Fruit fly (Drosophila melanogaster) whole organism, embryonic: ENCODE results near the gene CG10376.
A peak's percentile ranks its signal among the peaks of the same experiment; 100 is the strongest.

Experiments
- Adf1 ChIP-seq: fragments of 200-800 bp; sonication (Bioruptor generic); IDR thresholded peaks from 2 replicates; pipeline ENCODE4 v1.3.6; 2022; ENCODE audit warnings: missing biosample characterization, missing genetic modification characterization
- C15 ChIP-seq: fragments of 200-800 bp; sonication (Bioruptor generic); IDR thresholded peaks from 3 replicates; pipeline ENCODE4 v1.3.6; 2022; ENCODE audit warnings: missing biosample characterization, missing genetic modification characterization
- CG10267 ChIP-seq: fragments of 200-800 bp; sonication (Bioruptor generic); optimal IDR thresholded peaks from 2 replicates; lab custom pipeline; 2018; ENCODE audit warnings: missing biosample characterization, mild to moderate bottlenecking, missing genetic modification characterization, moderate library complexity
- CG11247 ChIP-seq: fragments of 200-800 bp; sonication (Bioruptor generic); IDR thresholded peaks from 2 replicates; pipeline ENCODE4 v1.3.6; 2022; ENCODE audit warnings: missing biosample characterization, missing genetic modification characterization
- CG12659 ChIP-seq: fragments of 200-800 bp; sonication (Bioruptor generic); optimal IDR thresholded peaks from 3 replicates; lab custom pipeline; 2017; ENCODE audit warnings: mild to moderate bottlenecking, missing biosample characterization, missing genetic modification reagents, missing genetic modification characterization
- CG13775 ChIP-seq: fragments of 200-800 bp; sonication (Bioruptor generic); optimal IDR thresholded peaks from 3 replicates; lab custom pipeline; 2017; ENCODE audit warnings: missing biosample characterization, mild to moderate bottlenecking, missing genetic modification characterization
- CG14014 ChIP-seq: fragments of 200-800 bp; sonication (Bioruptor generic); IDR thresholded peaks from 2 replicates; pipeline ENCODE4 v1.3.6; 2022; ENCODE audit warnings: missing biosample characterization, missing genetic modification characterization
- CG14050 ChIP-seq: fragments of 200-800 bp; sonication (Bioruptor generic); IDR thresholded peaks from 3 replicates; pipeline ENCODE4 v1.3.6; 2022; ENCODE audit warnings: missing biosample characterization, missing genetic modification characterization
- CG14710 ChIP-seq: fragments of 200-800 bp; sonication (Bioruptor generic); optimal IDR thresholded peaks from 3 replicates; lab custom pipeline; 2019; ENCODE audit warnings: missing biosample characterization, mild to moderate bottlenecking, missing genetic modification characterization, moderate library complexity
- CG15269 ChIP-seq: fragments of 200-800 bp; sonication (Bioruptor generic); optimal IDR thresholded peaks from 2 replicates; lab custom pipeline; 2018; ENCODE audit warnings: missing biosample characterization, mild to moderate bottlenecking, missing genetic modification characterization, moderate library complexity
- CG15479 ChIP-seq: fragments of 200-800 bp; sonication (Bioruptor generic); optimal IDR thresholded peaks from 3 replicates; lab custom pipeline; 2019; ENCODE audit warnings: missing biosample characterization, mild to moderate bottlenecking, missing genetic modification characterization, moderate library complexity
- CG17829 ChIP-seq: fragments of 200-800 bp; optimal IDR thresholded peaks from 2 replicates; lab custom pipeline; 2019; ENCODE audit warnings: missing biosample characterization, mild to moderate bottlenecking, missing genetic modification characterization, moderate library complexity
- CG2116 ChIP-seq: fragments of 200-800 bp; sonication (Bioruptor generic); optimal IDR thresholded peaks from 3 replicates; lab custom pipeline; 2018; ENCODE audit warnings: missing biosample characterization, mild to moderate bottlenecking, missing genetic modification characterization
- CG3065 ChIP-seq: fragments of 200-800 bp; sonication (Bioruptor generic); optimal IDR thresholded peaks from 2 replicates; lab custom pipeline; 2016; ENCODE audit warnings: missing biosample characterization, missing genetic modification characterization
- CG3163 ChIP-seq: fragments of 200-800 bp; sonication (Bioruptor generic); optimal IDR thresholded peaks from 3 replicates; lab custom pipeline; 2016; ENCODE audit warnings: missing biosample characterization, missing genetic modification characterization
- CG32532 ChIP-seq: fragments of 200-800 bp; sonication (Bioruptor generic); IDR thresholded peaks from 2 replicates; pipeline ENCODE4 v1.3.6; 2022; ENCODE audit warnings: missing biosample characterization, missing genetic modification characterization
- CG3847 ChIP-seq: fragments of 200-800 bp; sonication (Bioruptor generic); IDR thresholded peaks from 2 replicates; pipeline ENCODE4 v1.3.6; 2022; ENCODE audit warnings: missing biosample characterization, missing genetic modification characterization
- CG4820 ChIP-seq: fragments of 200-800 bp; sonication (Bioruptor generic); optimal IDR thresholded peaks from 3 replicates; lab custom pipeline; 2016; ENCODE audit warnings: missing biosample characterization, missing genetic modification characterization
- CG5180 ChIP-seq: fragments of 200-800 bp; sonication (Bioruptor generic); optimal IDR thresholded peaks from 3 replicates; lab custom pipeline; 2017; ENCODE audit warnings: missing biosample characterization, missing genetic modification characterization, mild to moderate bottlenecking, moderate library complexity, missing genetic modification reagents
- CG8089 ChIP-seq: fragments of 200-800 bp; sonication (Bioruptor generic); optimal IDR thresholded peaks from 3 replicates; lab custom pipeline; 2016; ENCODE audit warnings: missing biosample characterization, missing genetic modification characterization
- CG8478 ChIP-seq: fragments of >200 bp; optimal IDR thresholded peaks from 2 replicates; lab custom pipeline; 2018
- CG9797 ChIP-seq: fragments of 200-800 bp; sonication (Bioruptor generic); optimal IDR thresholded peaks from 3 replicates; lab custom pipeline; 2018; ENCODE audit warnings: missing biosample characterization, mild to moderate bottlenecking, missing genetic modification characterization
- D ChIP-seq, 2 experiments: fragments of 200-800 bp in 1 of 2; fragments of >200 bp in 1 of 2; sonication (Bioruptor generic) in 1 of 2; optimal IDR thresholded peaks; 2 replicates in 1 of 2; 3 replicates in 1 of 2; lab custom pipeline; 2017; ENCODE audit warnings: mild to moderate bottlenecking in 1 of 2, missing biosample characterization in 1 of 2, missing genetic modification characterization in 1 of 2, missing genetic modification reagents in 1 of 2
- Dll ChIP-seq: fragments of 200-800 bp; sonication (Bioruptor generic); IDR thresholded peaks from 4 replicates; pipeline ENCODE4 v1.3.6; 2022; ENCODE audit warnings: missing biosample characterization, missing genetic modification characterization; ENCODE audit not compliant: partially characterized antibody
- HHEX ChIP-seq: fragments of 200-800 bp; sonication (Bioruptor generic); optimal IDR thresholded peaks from 3 replicates; lab custom pipeline; 2017; ENCODE audit warnings: missing biosample characterization, mild to moderate bottlenecking, missing genetic modification characterization, missing genetic modification reagents
- Myb ChIP-seq: fragments of 200-800 bp; sonication (Bioruptor generic); optimal IDR thresholded peaks from 2 replicates; lab custom pipeline; 2016; ENCODE audit warnings: missing biosample characterization, missing genetic modification characterization
- Opbp ChIP-seq: fragments of 200-800 bp; sonication (Bioruptor generic); IDR thresholded peaks from 3 replicates; pipeline ENCODE4 v1.3.6; 2022; ENCODE audit warnings: missing biosample characterization, missing genetic modification characterization; ENCODE audit not compliant: partially characterized antibody
- Stat92E ChIP-seq, 3 experiments: fragments of >200 bp in 2 of 3; fragments of 200-800 bp in 1 of 3; sonication (Bioruptor generic) in 1 of 3; optimal IDR thresholded peaks; 2 replicates each; lab custom pipeline; 2017 to 2019; ENCODE audit warnings: missing biosample characterization in 3 of 3, missing genetic modification characterization in 3 of 3, mild to moderate bottlenecking in 1 of 3, moderate library complexity in 1 of 3
- amos ChIP-seq: fragments of 200-800 bp; sonication (Bioruptor generic); IDR thresholded peaks from 2 replicates; pipeline ENCODE4 v1.3.6; 2022; ENCODE audit warnings: missing biosample characterization, missing genetic modification characterization; ENCODE audit not compliant: partially characterized antibody
- crp ChIP-seq, 2 experiments: fragments of 200-800 bp; sonication (Bioruptor generic); optimal IDR thresholded peaks; 2 replicates in 1 of 2; 3 replicates in 1 of 2; lab custom pipeline; 2017; ENCODE audit warnings: missing biosample characterization in 2 of 2, missing genetic modification characterization in 2 of 2, mild to moderate bottlenecking in 1 of 2, moderate library complexity in 1 of 2
- da ChIP-seq: fragments of 200-800 bp; sonication (Bioruptor generic); optimal IDR thresholded peaks from 2 replicates; lab custom pipeline; 2016; ENCODE audit warnings: missing biosample characterization, missing genetic modification characterization
- dysf ChIP-seq: fragments of 200-800 bp; sonication (Bioruptor generic); IDR thresholded peaks from 3 replicates; pipeline ENCODE4 v1.3.6; 2022; ENCODE audit warnings: missing biosample characterization, missing genetic modification characterization
- en ChIP-seq: fragments of 200-800 bp; sonication (Bioruptor generic); optimal IDR thresholded peaks from 2 replicates; lab custom pipeline; 2016; ENCODE audit warnings: missing biosample characterization, missing genetic modification characterization
- fd64A ChIP-seq: fragments of 200-800 bp; sonication (Bioruptor generic); optimal IDR thresholded peaks from 3 replicates; lab custom pipeline; 2018; ENCODE audit warnings: missing biosample characterization, mild to moderate bottlenecking, missing genetic modification characterization
- ftz-f1 ChIP-seq: fragments of 200-800 bp; sonication (Bioruptor generic); optimal IDR thresholded peaks from 2 replicates; lab custom pipeline; 2016; ENCODE audit warnings: missing biosample characterization, missing genetic modification characterization
- gfzf ChIP-seq: fragments of 200-800 bp; sonication (Bioruptor generic); optimal IDR thresholded peaks from 2 replicates; lab custom pipeline; 2016; ENCODE audit warnings: missing biosample characterization, mild to moderate bottlenecking, missing genetic modification characterization, moderate library complexity
- grau ChIP-seq: fragments of 200-800 bp; optimal IDR thresholded peaks from 3 replicates; lab custom pipeline; 2019; ENCODE audit warnings: missing biosample characterization, mild to moderate bottlenecking, missing genetic modification characterization, moderate library complexity
- grn ChIP-seq: fragments of 200-800 bp; sonication (Bioruptor generic); optimal IDR thresholded peaks from 3 replicates; lab custom pipeline; 2017; ENCODE audit warnings: missing biosample characterization, missing genetic modification characterization
- her ChIP-seq: fragments of 200-800 bp; sonication (Bioruptor generic); optimal IDR thresholded peaks from 2 replicates; lab custom pipeline; 2016; ENCODE audit warnings: missing biosample characterization, missing genetic modification characterization
- lilli ChIP-seq: fragments of 200-800 bp; sonication (Bioruptor generic); optimal IDR thresholded peaks from 3 replicates; lab custom pipeline; 2016; ENCODE audit warnings: missing biosample characterization, missing genetic modification characterization
- luna ChIP-seq: fragments of 200-800 bp; sonication (Bioruptor generic); optimal IDR thresholded peaks from 2 replicates; lab custom pipeline; 2016; ENCODE audit warnings: missing biosample characterization, missing genetic modification characterization
- maf-S ChIP-seq: fragments of 200-800 bp; sonication (Bioruptor generic); optimal IDR thresholded peaks from 2 replicates; lab custom pipeline; 2016; ENCODE audit warnings: missing biosample characterization, missing genetic modification characterization
- nmo ChIP-seq: fragments of 200-800 bp; sonication (Bioruptor generic); optimal IDR thresholded peaks from 2 replicates; lab custom pipeline; 2018; ENCODE audit warnings: missing biosample characterization, mild to moderate bottlenecking, missing genetic modification characterization, moderate library complexity
- pfk ChIP-seq: fragments of 200-800 bp; sonication (Bioruptor generic); optimal IDR thresholded peaks from 2 replicates; lab custom pipeline; 2018; ENCODE audit warnings: missing biosample characterization, mild to moderate bottlenecking, missing genetic modification characterization, moderate library complexity
- pita ChIP-seq: fragments of 200-800 bp; sonication (Bioruptor generic); optimal IDR thresholded peaks from 2 replicates; lab custom pipeline; 2017; ENCODE audit warnings: missing biosample characterization, mild to moderate bottlenecking, missing genetic modification characterization
- seq ChIP-seq: fragments of 200-800 bp; sonication (Bioruptor generic); IDR thresholded peaks from 2 replicates; pipeline ENCODE4 v1.3.6; 2022; ENCODE audit warnings: missing biosample characterization, missing genetic modification characterization
- stwl ChIP-seq: fragments of 200-800 bp; sonication (Bioruptor generic); optimal IDR thresholded peaks from 3 replicates; lab custom pipeline; 2018; ENCODE audit warnings: missing biosample characterization, mild to moderate bottlenecking, missing genetic modification characterization, moderate library complexity
- tio ChIP-seq: fragments of 200-800 bp; sonication (Bioruptor generic); optimal IDR thresholded peaks from 2 replicates; lab custom pipeline; 2017; ENCODE audit warnings: missing biosample characterization, missing genetic modification characterization, inconsistent platforms
- zfh1 ChIP-seq: fragments of 200-800 bp; sonication (Bioruptor generic); IDR thresholded peaks from 3 replicates; pipeline ENCODE4 v1.3.6; 2022; ENCODE audit warnings: missing biosample characterization, missing genetic modification characterization

Gene CG10376

DNA sequence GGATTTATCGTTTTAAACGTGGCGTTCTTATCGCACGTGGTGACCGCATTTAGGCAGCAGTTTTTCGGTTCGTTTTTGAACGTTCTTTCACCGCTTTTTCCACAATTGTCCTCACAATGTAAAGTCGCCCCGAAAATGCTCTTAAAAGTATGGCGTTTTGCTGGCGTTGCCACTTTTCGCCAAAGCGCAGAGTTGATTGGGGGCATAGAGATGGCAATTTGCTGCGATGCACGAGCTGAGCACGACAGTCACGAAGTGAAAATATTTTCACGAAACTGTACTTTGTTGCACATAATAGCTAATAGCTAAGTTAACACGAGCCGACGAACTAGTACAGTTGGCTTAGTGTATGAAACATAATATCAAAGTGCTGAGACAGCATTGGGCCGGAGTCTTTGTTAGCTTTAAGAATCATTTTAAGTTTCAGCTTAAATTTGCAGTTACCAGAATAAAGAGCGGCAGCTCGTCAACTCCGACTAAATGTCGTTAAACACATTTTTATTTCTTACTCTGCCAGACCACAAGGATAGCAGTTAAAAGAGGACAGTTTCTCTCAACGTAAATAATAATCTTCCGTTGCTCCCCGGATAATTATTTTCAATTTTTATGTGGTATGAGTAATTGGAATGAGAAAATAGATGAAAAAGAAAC is 14.1 kb downstream of the CG10376 start, which contains the start of gene msl-1 (continued):
- TF ChIP-seq CG8089 (GFP tag; lab: Kevin White, UChicago): no peak
- peak; percentile 25 for TF ChIP-seq CG17829 (tag; lab: Kevin White, UChicago)
- no peak for TF ChIP-seq pfk (GFP tag; lab: Kevin White, UChicago)
- peak; percentile 43; the same call in 1 of the 2 replicates for TF ChIP-seq CG11247 (GFP tag; lab: Robert Waterston, UW)
- TF ChIP-seq Adf1: no peak
- no peak for TF ChIP-seq CG3065 (GFP tag; lab: Kevin White, UChicago)
- no peak for TF ChIP-seq luna (GFP tag; lab: Kevin White, UChicago)
- TF ChIP-seq CG5180: no peak
- peak; percentile 98 for TF ChIP-seq amos
- TF ChIP-seq CG2116 (GFP tag; lab: Kevin White, UChicago): peak; percentile 99
- TF ChIP-seq Opbp (GFP tag; lab: Robert Waterston, UW): peak; percentile 96
- peak; percentile 25 for TF ChIP-seq D (optimal IDR thresholded peaks at IDR 0.05; lab: Kevin White, UChicago)
- no peak for TF ChIP-seq D (GFP tag; optimal IDR thresholded peaks at IDR 0.05; lab: Kevin White, UChicago)
- no peak for TF ChIP-seq CG15269 (tag; lab: Kevin White, UChicago)
- peak; percentile 73 for TF ChIP-seq CG3847 (GFP tag; lab: Robert Waterston, UW)
- peak; percentile 84 for TF ChIP-seq Dll
- no peak for TF ChIP-seq CG8478 (lab: Kevin White, UChicago)
- no peak for TF ChIP-seq HHEX (GFP tag; lab: Kevin White, UChicago)
- no peak for TF ChIP-seq fd64A
- TF ChIP-seq CG14014 (GFP tag; lab: Robert Waterston, UW): no peak
- TF ChIP-seq tio (GFP tag; lab: Kevin White, UChicago): no peak
- TF ChIP-seq stwl (tag; lab: Kevin White, UChicago): peak; percentile 51
- TF ChIP-seq CG14050 (GFP tag; lab: Robert Waterston, UW): no peak
- no peak for TF ChIP-seq CG10267
- no peak for TF ChIP-seq Stat92E (GFP tag; optimal IDR thresholded peaks at IDR 0.05; lab: Kevin White, UChicago)
- TF ChIP-seq pita (GFP tag; lab: Kevin White, UChicago): no peak
- TF ChIP-seq her (GFP tag; lab: Kevin White, UChicago): no peak
- peak; percentile 55 for TF ChIP-seq lilli
- TF ChIP-seq maf-S: no peak
- peak; percentile 36 for TF ChIP-seq gfzf
- no peak for TF ChIP-seq grau (tag; lab: Kevin White, UChicago)
- TF ChIP-seq dysf (GFP tag; lab: Robert Waterston, UW): peak; percentile 25; the same call in 1 of the 3 replicates
- peak; percentile 30 for TF ChIP-seq CG9797
- no peak for TF ChIP-seq grn (GFP tag; lab: Kevin White, UChicago)
- no peak for TF ChIP-seq da (GFP tag; lab: Kevin White, UChicago)
- TF ChIP-seq CG14710 (tag; lab: Kevin White, UChicago): peak; percentile 16
- peak; percentile 54 for TF ChIP-seq CG12659 (GFP tag; lab: Kevin White, UChicago)
- no peak for TF ChIP-seq en (GFP tag; lab: Kevin White, UChicago)
- no peak for TF ChIP-seq CG15479 (GFP tag; lab: Kevin White, UChicago)
- TF ChIP-seq CG32532: peak; percentile 60; the same call in 1 of the 2 replicates
- no peak for TF ChIP-seq CG4820 (GFP tag; lab: Kevin White, UChicago)
- peak in 1 of 2 experiments; percentile 28 for TF ChIP-seq crp (GFP tag; optimal IDR thresholded peaks at IDR 0.05; lab: Kevin White, UChicago)
- peak; percentile 44 for TF ChIP-seq Myb (GFP tag; lab: Kevin White, UChicago)
- TF ChIP-seq seq (GFP tag; lab: Robert Waterston, UW): no peak
- TF ChIP-seq nmo (GFP tag; lab: Kevin White, UChicago): peak; percentile 43
- no peak for TF ChIP-seq C15 (GFP tag; lab: Robert Waterston, UW)
- TF ChIP-seq CG13775 (GFP tag; lab: Kevin White, UChicago): peak; percentile 18
- TF ChIP-seq ftz-f1 (GFP tag; lab: Kevin White, UChicago): no peak
- peak; percentile 42 for TF ChIP-seq CG3163
- no peak for TF ChIP-seq zfh1
